Fruit fly (Drosophila melanogaster): ENCODE results near the gene CG31960.

The CG31960 gene

DNA sequence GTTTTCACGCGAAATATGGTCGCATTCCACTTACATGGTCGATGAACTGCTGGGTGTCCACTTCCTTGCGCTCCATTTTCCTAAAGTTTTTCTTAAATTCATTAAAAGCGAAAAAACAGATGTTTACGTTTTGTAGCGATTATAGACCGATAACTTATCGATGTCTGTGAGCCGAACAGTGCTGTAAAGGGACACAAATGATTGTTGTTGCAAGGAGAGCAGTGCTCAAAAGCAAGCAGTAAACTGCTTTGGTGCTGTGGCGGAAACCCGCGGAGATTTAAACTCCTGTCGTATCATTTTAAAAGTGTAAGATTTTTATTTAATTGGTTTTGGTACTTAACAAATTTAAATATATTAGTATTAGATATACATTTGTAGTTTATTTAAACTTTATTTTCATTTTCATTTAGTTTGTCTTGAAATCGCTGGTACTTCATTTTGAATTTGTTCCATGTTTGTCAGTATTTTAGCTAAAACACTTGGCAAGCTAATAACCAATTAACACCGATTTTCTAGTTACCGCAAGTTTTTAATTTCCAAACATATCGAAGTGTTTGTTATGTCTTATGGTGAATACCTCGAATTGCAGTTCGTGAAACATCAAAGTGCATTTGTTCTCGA lies 28.6 kb downstream of the CG31960 start, which contains the start of gene CG3407:
CG3407 (minus strand) TSS at position 156 of the 621 bp plus-strand sequence.
- no peak for TF ChIP-seq psq (optimal IDR thresholded peaks at IDR 0.05)
- TF ChIP-seq pan (optimal IDR thresholded peaks at IDR 0.05): no peak
- no peak for TF ChIP-seq EcR (GFP tag; optimal IDR thresholded peaks at IDR 0.05)

DNA sequence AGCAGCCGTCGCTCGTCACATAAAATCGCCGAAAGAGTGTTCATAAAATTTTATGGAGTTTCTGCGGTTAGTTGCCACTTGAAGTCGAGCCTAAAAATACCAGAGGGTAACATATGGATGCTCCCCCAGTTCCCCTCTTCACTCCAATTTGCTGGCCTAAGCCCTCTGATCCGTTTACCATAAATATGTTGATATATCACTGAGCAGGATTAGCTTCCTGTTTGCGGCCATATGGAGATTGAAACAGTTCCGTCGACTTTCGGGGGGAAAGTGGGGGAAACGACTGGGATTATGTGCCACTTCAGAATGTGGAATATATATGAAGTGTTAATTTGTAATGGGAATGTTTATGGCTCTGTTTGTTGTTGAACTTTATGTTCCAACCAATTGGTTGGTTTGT lies 29.4 kb downstream of the CG31960 start:
- no peak for TF ChIP-seq pan (optimal IDR thresholded peaks at IDR 0.05)
- TF ChIP-seq Dll (optimal IDR thresholded peaks at IDR 0.05): no peak
- TF ChIP-seq EcR (GFP tag; optimal IDR thresholded peaks at IDR 0.05): no peak
- TF ChIP-seq usp (GFP tag; optimal IDR thresholded peaks at IDR 0.05): no peak
- TF ChIP-seq CG8478 (optimal IDR thresholded peaks at IDR 0.05): no peak
- TF ChIP-seq psq (optimal IDR thresholded peaks at IDR 0.05): no peak

DNA sequence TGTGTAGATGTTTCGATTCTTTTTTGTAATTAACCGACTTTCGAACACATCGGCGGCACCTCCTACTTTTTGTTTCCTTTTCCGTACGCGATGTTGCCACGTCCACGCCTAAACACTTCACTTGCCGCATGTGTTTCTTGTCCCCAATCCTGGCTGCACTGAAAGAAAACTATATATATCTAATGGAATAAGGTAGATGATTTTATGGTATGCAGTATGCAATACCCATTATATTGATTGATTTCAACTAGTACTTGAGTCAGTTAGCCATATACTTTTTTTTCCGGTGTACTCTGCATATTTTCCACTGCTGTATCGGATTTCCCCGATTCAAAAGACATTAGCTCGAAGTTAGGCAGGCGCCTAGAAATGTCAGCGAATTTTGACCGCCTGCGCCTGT lies 34.2 kb downstream of the CG31960 start:
- TF ChIP-seq usp (GFP tag; optimal IDR thresholded peaks at IDR 0.05): no peak
- TF ChIP-seq CG8478 (optimal IDR thresholded peaks at IDR 0.05): no peak
- no peak for TF ChIP-seq pan (optimal IDR thresholded peaks at IDR 0.05)
- TF ChIP-seq Dll (optimal IDR thresholded peaks at IDR 0.05): no peak
- TF ChIP-seq psq (optimal IDR thresholded peaks at IDR 0.05): no peak
- no peak for TF ChIP-seq EcR (GFP tag; optimal IDR thresholded peaks at IDR 0.05)

DNA sequence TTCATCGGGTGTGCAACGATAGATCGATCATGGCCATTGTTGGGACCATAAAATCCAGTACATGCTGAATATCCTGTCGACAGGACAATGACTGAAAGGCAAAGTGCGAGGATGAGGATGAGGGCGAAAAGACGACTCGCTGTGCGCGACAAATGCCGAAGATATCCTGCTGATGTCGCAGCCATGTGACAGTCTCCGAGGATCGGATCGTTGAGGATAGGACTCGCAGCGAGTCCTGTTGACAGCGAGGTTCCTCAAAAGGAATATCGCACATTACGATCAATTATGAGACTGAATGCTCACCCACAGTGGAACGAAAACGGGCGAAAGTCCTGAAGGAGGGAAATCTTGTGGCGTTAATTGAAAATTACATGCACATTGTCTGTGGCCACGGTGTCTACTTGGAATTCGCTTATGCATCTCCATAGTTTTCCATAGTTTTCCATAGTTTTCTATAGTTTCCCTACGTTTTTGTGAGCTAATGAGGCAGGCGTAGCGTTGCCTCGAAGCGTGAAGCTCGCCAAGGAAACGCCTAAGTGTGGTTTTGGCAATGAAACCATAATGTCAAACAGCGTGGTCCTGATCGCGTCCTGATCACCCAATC lies 37.8 kb downstream of the CG31960 start:
- TF ChIP-seq pan (optimal IDR thresholded peaks at IDR 0.05): no peak
- TF ChIP-seq usp (GFP tag; optimal IDR thresholded peaks at IDR 0.05): no peak
- no peak for TF ChIP-seq psq (optimal IDR thresholded peaks at IDR 0.05)
- TF ChIP-seq EcR (GFP tag; optimal IDR thresholded peaks at IDR 0.05): no peak
- TF ChIP-seq CG8478 (optimal IDR thresholded peaks at IDR 0.05): no peak
- no peak for TF ChIP-seq Dll (optimal IDR thresholded peaks at IDR 0.05)

DNA sequence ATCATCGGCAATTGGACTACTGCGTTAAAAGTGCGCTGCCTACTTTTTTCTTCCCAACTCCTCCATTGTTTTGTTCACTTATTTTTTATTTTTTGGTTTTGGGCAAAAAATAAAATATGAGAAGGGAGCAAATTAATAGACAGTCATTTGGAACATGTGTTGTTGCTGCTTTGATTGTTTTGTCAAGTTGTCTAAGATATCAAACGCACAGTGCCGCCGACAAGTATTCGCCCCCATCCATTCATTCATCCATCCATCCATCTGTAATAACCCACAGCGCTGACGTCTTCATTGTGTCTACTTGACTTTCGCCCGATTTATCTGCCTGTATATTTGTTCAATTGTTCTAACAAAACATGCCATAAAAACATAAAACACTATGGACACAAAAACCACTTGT lies 39.1 kb downstream of the CG31960 start:
- TF ChIP-seq usp (GFP tag; optimal IDR thresholded peaks at IDR 0.05) (no peak), pan (optimal IDR thresholded peaks at IDR 0.05) (no peak), EcR (GFP tag; optimal IDR thresholded peaks at IDR 0.05) (no peak), psq (optimal IDR thresholded peaks at IDR 0.05) (no peak), Dll (optimal IDR thresholded peaks at IDR 0.05) (no peak), CG8478 (optimal IDR thresholded peaks at IDR 0.05) (no peak)

dm6 chr2L:3825413-3825812 lies 40.7 kb downstream of the CG31960 start, which contains the start of gene slp1:
Gene slp1, plus strand, starts transcription at chr2L:3825675.
- TF ChIP-seq usp (GFP tag; optimal IDR thresholded peaks at IDR 0.05) (no peak), pan (optimal IDR thresholded peaks at IDR 0.05) (no peak), psq (optimal IDR thresholded peaks at IDR 0.05) (no peak), EcR (GFP tag; optimal IDR thresholded peaks at IDR 0.05) (no peak), CG8478 (optimal IDR thresholded peaks at IDR 0.05) (no peak), Dll (optimal IDR thresholded peaks at IDR 0.05) (no peak)

dm6 chr2L:3827406-3828133 lies 42.8 kb downstream of the CG31960 start:
- TF ChIP-seq pan (optimal IDR thresholded peaks at IDR 0.05) (no peak), usp (GFP tag; optimal IDR thresholded peaks at IDR 0.05) (no peak), psq (optimal IDR thresholded peaks at IDR 0.05) (no peak), EcR (GFP tag; optimal IDR thresholded peaks at IDR 0.05) (no peak), Dll (optimal IDR thresholded peaks at IDR 0.05) (no peak), CG8478 (optimal IDR thresholded peaks at IDR 0.05) (no peak)

- TF ChIP-seq usp (GFP tag; optimal IDR thresholded peaks at IDR 0.05): no peak
- TF ChIP-seq pan (optimal IDR thresholded peaks at IDR 0.05): no peak
- no peak for TF ChIP-seq Dll (optimal IDR thresholded peaks at IDR 0.05)
- TF ChIP-seq psq (optimal IDR thresholded peaks at IDR 0.05): no peak
- TF ChIP-seq EcR (GFP tag; optimal IDR thresholded peaks at IDR 0.05): no peak
- TF ChIP-seq CG8478 (optimal IDR thresholded peaks at IDR 0.05): no peak
These were observed 44.5 kb downstream of the CG31960 start for dm6 chr2L:3829220-3829619.

DNA sequence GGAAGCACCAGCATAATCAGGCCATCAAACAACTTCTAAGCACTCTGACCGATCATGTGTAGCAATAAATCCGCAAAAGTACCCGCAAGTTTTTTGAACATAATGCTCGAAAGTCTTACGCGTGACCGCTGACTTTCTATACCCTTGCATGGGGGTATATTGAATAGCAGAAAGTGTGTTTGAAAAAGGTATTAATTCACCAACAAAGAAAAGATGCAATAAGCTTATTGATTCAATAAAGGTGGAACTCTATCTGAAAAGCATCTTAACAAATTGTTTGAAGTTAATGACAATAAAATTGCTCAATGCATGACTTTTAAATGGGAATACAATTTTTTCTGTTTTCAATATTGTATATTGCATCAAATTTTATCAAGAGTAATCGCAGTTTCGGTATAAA lies 46.9 kb downstream of the CG31960 start:
- no peak for TF ChIP-seq CG8478 (optimal IDR thresholded peaks at IDR 0.05)

DNA sequence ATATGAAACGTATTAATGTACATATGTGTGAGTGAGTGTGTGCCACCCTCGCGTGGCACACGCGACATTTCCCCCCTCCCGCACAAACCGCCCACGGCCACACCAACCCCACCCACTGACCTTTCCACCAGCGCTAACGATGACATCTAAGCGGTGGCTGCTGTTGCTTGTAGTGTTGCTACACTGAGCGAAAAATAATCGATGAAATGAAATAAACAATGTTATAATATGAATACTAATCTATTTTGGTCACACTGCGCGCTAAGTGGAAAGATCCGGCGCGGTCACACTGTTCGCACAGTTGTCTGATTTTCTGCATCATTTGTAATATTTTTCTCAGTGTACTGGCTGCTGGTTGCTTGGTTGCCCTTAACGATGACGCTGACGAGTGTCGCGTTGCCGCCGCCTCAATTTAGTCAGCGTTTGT lies 47.5 kb downstream of the CG31960 start:
- TF ChIP-seq CG8478 (optimal IDR thresholded peaks at IDR 0.05): no peak
- TF ChIP-seq pan (optimal IDR thresholded peaks at IDR 0.05): no peak
- no peak for TF ChIP-seq Dll (optimal IDR thresholded peaks at IDR 0.05)
- TF ChIP-seq EcR (GFP tag; optimal IDR thresholded peaks at IDR 0.05): no peak
- TF ChIP-seq psq (optimal IDR thresholded peaks at IDR 0.05): no peak
- TF ChIP-seq usp (GFP tag; optimal IDR thresholded peaks at IDR 0.05): no peak

dm6 chr2L:3833924-3834323 lies 49.2 kb downstream of the CG31960 start:
- TF ChIP-seq CG8478 (optimal IDR thresholded peaks at IDR 0.05) (no peak), Dll (optimal IDR thresholded peaks at IDR 0.05) (no peak), psq (optimal IDR thresholded peaks at IDR 0.05) (no peak)

DNA sequence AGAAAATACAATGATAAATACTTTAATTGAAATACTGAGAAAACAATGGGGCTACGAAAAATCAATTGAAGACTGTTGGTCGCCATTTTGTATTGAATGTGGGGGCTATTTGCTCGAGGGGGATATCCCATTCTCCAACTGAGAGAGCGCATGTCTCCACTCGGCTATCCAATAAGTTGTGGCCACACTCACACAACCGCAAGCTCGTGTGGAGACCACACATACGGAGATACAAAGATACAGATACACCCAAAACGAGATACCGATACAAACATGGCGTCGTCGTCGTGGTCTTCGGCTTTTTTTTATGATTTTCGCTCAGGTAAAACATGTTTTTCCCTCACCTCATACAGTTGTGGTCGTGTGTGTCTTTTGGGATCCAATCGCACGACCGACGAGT lies 50.5 kb downstream of the CG31960 start:
- TF ChIP-seq psq (optimal IDR thresholded peaks at IDR 0.05): no peak
- no peak for TF ChIP-seq Dll (optimal IDR thresholded peaks at IDR 0.05)
- no peak for TF ChIP-seq pan (optimal IDR thresholded peaks at IDR 0.05)
- TF ChIP-seq CG8478 (optimal IDR thresholded peaks at IDR 0.05): no peak
- no peak for TF ChIP-seq EcR (GFP tag; optimal IDR thresholded peaks at IDR 0.05)
- no peak for TF ChIP-seq usp (GFP tag; optimal IDR thresholded peaks at IDR 0.05)
